Worm (Caenorhabditis elegans) whole organism, late embryonic: ENCODE data around the gene F11A5.15.

ENCODE experiments used
- C38D4.7 ChIP-seq: fragments of 200-800 bp; sonication (Bioruptor generic); optimal IDR thresholded peaks from 2 replicates; lab custom pipeline; 2018; ENCODE audit warnings: mild to moderate bottlenecking, missing genetic modification characterization, moderate library complexity, missing compliant biosample characterization
- ahr-1 ChIP-seq: sonication (generic microtip); optimal IDR thresholded peaks from 2 replicates; lab custom pipeline; 2016; ENCODE audit warnings: missing genetic modification characterization, missing compliant biosample characterization
- ceh-45 ChIP-seq: fragments of 200-800 bp; sonication (Bioruptor generic); IDR thresholded peaks from 2 replicates; pipeline ENCODE4 v1.3.6; 2022; ENCODE audit warnings: missing genetic modification reagents, missing genetic modification characterization, missing compliant biosample characterization
- pha-2 ChIP-seq: sonication (generic microtip); optimal IDR thresholded peaks from 2 replicates; lab custom pipeline; 2017; ENCODE audit warnings: mild to moderate bottlenecking, missing genetic modification characterization, missing compliant biosample characterization
- pha-4 ChIP-seq: fragments of 150-350 bp; optimal IDR thresholded peaks from 2 replicates; lab custom pipeline; 2018; ENCODE audit warnings: missing biosample characterization, missing genetic modification reagents, missing genetic modification characterization
- ref-2 ChIP-seq: sonication (generic microtip); optimal IDR thresholded peaks from 2 replicates; lab custom pipeline; 2016; ENCODE audit warnings: missing genetic modification characterization, missing compliant biosample characterization
- rnt-1 ChIP-seq: sonication (generic microtip); optimal IDR thresholded peaks from 2 replicates; lab custom pipeline; 2016; ENCODE audit warnings: missing genetic modification characterization, missing compliant biosample characterization
- syd-9 ChIP-seq: sonication (generic microtip); optimal IDR thresholded peaks from 2 replicates; lab custom pipeline; 2016; ENCODE audit warnings: mild to moderate bottlenecking, missing genetic modification characterization, moderate library complexity, missing compliant biosample characterization

DNA sequence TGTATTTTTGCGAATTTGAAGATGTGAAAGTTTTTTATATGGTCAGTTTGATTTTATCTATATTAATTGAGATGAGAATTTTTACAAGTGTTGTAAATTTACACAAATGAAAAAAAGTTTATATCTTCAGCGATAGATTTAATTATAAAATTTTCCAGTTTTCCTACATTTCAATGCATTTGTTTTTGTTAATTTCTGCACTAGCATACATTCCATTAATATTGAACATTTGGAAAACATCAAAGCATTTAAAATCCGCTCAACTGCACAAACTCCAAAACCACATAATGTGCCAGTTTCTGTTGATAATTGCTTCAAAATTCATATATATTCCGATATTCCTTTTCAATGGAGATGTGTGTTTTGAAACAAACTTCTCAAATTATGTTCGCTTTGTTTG lies 35.5 kb downstream of the F11A5.15 start, which contains the start of gene srh-277:
- TF ChIP-seq C38D4.7 (GFP tag; lab: Kevin White, UChicago) (no peak), syd-9 (tag; lab: Kevin White, UChicago) (no peak), rnt-1 (tag; lab: Kevin White, UChicago) (no peak), ahr-1 (tag; lab: Kevin White, UChicago) (no peak), pha-4 (tag; lab: Kevin White, UChicago) (no peak), ceh-45 (no peak), pha-2 (no peak), ref-2 (tag; lab: Kevin White, UChicago) (no peak)
